Worm (Caenorhabditis elegans) whole organism, L4 larva: Measurements from ENCODE around the gene B0252.8.

ENCODE experiments used
- D1046.2 ChIP-seq: fragments of 200-800 bp; sonication (Bioruptor generic); IDR thresholded peaks from 2 replicates; pipeline ENCODE4 v1.3.6; 2022; ENCODE audit warnings: missing genetic modification characterization, missing compliant biosample characterization
- F37D6.2 ChIP-seq: sonication (generic microtip); optimal IDR thresholded peaks from 2 replicates; lab custom pipeline; 2016; ENCODE audit warnings: mild to moderate bottlenecking, missing genetic modification characterization, missing compliant biosample characterization
- R02D3.7 ChIP-seq: fragments of 150-350 bp; sonication (generic microtip); optimal IDR thresholded peaks from 3 replicates; lab custom pipeline; 2014; ENCODE audit warnings: missing biosample characterization, missing genetic modification characterization
- T26A8.4 ChIP-seq: fragments of 200-800 bp; sonication (Bioruptor generic); IDR thresholded peaks from 2 replicates; pipeline ENCODE4 v1.3.6; 2022; ENCODE audit warnings: missing genetic modification characterization, missing compliant biosample characterization
- Y75B8A.6 ChIP-seq: fragments of 200-800 bp; sonication (Bioruptor generic); IDR thresholded peaks from 2 replicates; pipeline ENCODE4 v1.3.6; 2022; ENCODE audit warnings: missing genetic modification reagents, missing genetic modification characterization, missing compliant biosample characterization
- aha-1 ChIP-seq: fragments of 150-350 bp; peaks from one replicate; lab custom pipeline; 2014; ENCODE audit warnings: missing biosample characterization, missing genetic modification characterization
- ama-1 ChIP-seq: fragments of 150-350 bp; optimal IDR thresholded peaks from 2 replicates; lab custom pipeline; 2014; ENCODE audit warnings: inconsistent platforms, mixed read lengths
- ceh-20 ChIP-seq: fragments of 200-800 bp; sonication (Bioruptor generic); IDR thresholded peaks from 2 replicates; pipeline ENCODE4 v1.3.6; 2022; ENCODE audit warnings: missing genetic modification reagents, missing genetic modification characterization, missing compliant biosample characterization
- ceh-28 ChIP-seq: fragments of 150-350 bp; optimal IDR thresholded peaks from 2 replicates; lab custom pipeline; 2014; ENCODE audit warnings: missing biosample characterization, missing genetic modification reagents, missing genetic modification characterization
- ceh-62 ChIP-seq: sonication (generic microtip); optimal IDR thresholded peaks from 2 replicates; lab custom pipeline; 2017; ENCODE audit warnings: missing biosample characterization, missing genetic modification characterization
- ceh-82 ChIP-seq: sonication (generic microtip); optimal IDR thresholded peaks from 2 replicates; lab custom pipeline; 2017; ENCODE audit warnings: missing biosample characterization, missing genetic modification characterization
- ctbp-1 ChIP-seq: fragments of 200-800 bp; sonication (Bioruptor generic); IDR thresholded peaks from 2 replicates; pipeline ENCODE4 v1.3.6; 2022; ENCODE audit warnings: missing genetic modification reagents, missing genetic modification characterization, missing compliant biosample characterization
- daf-16 ChIP-seq, 3 experiments: sonication (generic microtip); optimal IDR thresholded peaks; 2 replicates each; lab custom pipeline; 2016 to 2017; ENCODE audit warnings: missing genetic modification characterization in 3 of 3, missing genetic modification reagents in 3 of 3, mild to moderate bottlenecking in 2 of 3, missing compliant biosample characterization in 2 of 3, missing biosample characterization in 1 of 3, moderate library complexity in 1 of 3
- dmd-6 ChIP-seq: fragments of 200-800 bp; sonication (Bioruptor generic); IDR thresholded peaks from 2 replicates; pipeline ENCODE4 v1.3.6; 2022; ENCODE audit warnings: missing genetic modification reagents, missing genetic modification characterization, missing compliant biosample characterization
- dmd-8 ChIP-seq: fragments of 200-800 bp; sonication (Bioruptor generic); IDR thresholded peaks from 2 replicates; pipeline ENCODE4 v1.3.6; 2022; ENCODE audit warnings: missing genetic modification characterization, missing compliant biosample characterization
- dpl-1 ChIP-seq: fragments of 150-350 bp; optimal IDR thresholded peaks from 2 replicates; lab custom pipeline; 2014; ENCODE audit warnings: missing biosample characterization, missing genetic modification reagents, missing genetic modification characterization
- dve-1 ChIP-seq: sonication (generic microtip); optimal IDR thresholded peaks from 2 replicates; lab custom pipeline; 2017; ENCODE audit warnings: antibody characterized with exemption, mild to moderate bottlenecking, missing genetic modification characterization, missing compliant biosample characterization; ENCODE audit not compliant: insufficient read depth
- gei-8 ChIP-seq: fragments of 200-800 bp; sonication (Bioruptor generic); optimal IDR thresholded peaks from 2 replicates; lab custom pipeline; 2018; ENCODE audit warnings: mild to moderate bottlenecking, missing genetic modification characterization, missing compliant biosample characterization
- hlh-11 ChIP-seq: fragments of 200-800 bp; sonication (Bioruptor generic); optimal IDR thresholded peaks from 2 replicates; lab custom pipeline; 2018; ENCODE audit warnings: mild to moderate bottlenecking, missing genetic modification characterization, missing compliant biosample characterization
- hlh-30 ChIP-seq: sonication (generic microtip); optimal IDR thresholded peaks from 2 replicates; lab custom pipeline; 2017; ENCODE audit warnings: antibody characterized with exemption, mild to moderate bottlenecking, missing genetic modification characterization, missing compliant biosample characterization; ENCODE audit not compliant: insufficient read depth
- hmg-1.1 ChIP-seq: fragments of 200-800 bp; sonication (Bioruptor generic); IDR thresholded peaks from 2 replicates; pipeline ENCODE4 v1.3.6; 2022; ENCODE audit warnings: missing genetic modification reagents, missing genetic modification characterization, missing compliant biosample characterization
- lin-13 ChIP-seq: fragments of 150-350 bp; optimal IDR thresholded peaks from 2 replicates; lab custom pipeline; 2014; ENCODE audit warnings: missing biosample characterization, missing genetic modification reagents, missing genetic modification characterization
- lin-38 ChIP-seq: fragments of 200-800 bp; sonication (Bioruptor generic); IDR thresholded peaks from 2 replicates; pipeline ENCODE4 v1.3.6; 2022; ENCODE audit warnings: missing genetic modification reagents, missing genetic modification characterization, missing compliant biosample characterization
- lin-39 ChIP-seq: fragments of 150-350 bp; optimal IDR thresholded peaks from 2 replicates; lab custom pipeline; 2014; ENCODE audit warnings: missing biosample characterization, missing genetic modification reagents, missing genetic modification characterization
- lsy-2 ChIP-seq, 2 experiments: fragments of 150-350 bp in 1 of 2; sonication (generic microtip) in 1 of 2; optimal IDR thresholded peaks; 2 replicates each; lab custom pipeline; 2014 to 2017; ENCODE audit warnings: missing biosample characterization in 2 of 2, missing genetic modification characterization in 2 of 2
- mes-2 ChIP-seq: sonication (generic microtip); optimal IDR thresholded peaks from 2 replicates; lab custom pipeline; 2016; ENCODE audit warnings: missing genotype, mild to moderate bottlenecking, missing genetic modification characterization, missing compliant biosample characterization; ENCODE audit not compliant: poor library complexity, severe bottlenecking
- nhr-10 ChIP-seq: fragments of 150-350 bp; optimal IDR thresholded peaks from 2 replicates; lab custom pipeline; 2014; ENCODE audit warnings: missing biosample characterization, missing genetic modification characterization
- nhr-102 ChIP-seq: sonication (generic microtip); optimal IDR thresholded peaks from 2 replicates; lab custom pipeline; 2016; ENCODE audit warnings: mild to moderate bottlenecking, missing genetic modification characterization, moderate library complexity, missing compliant biosample characterization
- nhr-111 ChIP-seq: fragments of 200-800 bp; sonication (Bioruptor generic); optimal IDR thresholded peaks from 2 replicates; lab custom pipeline; 2018; ENCODE audit warnings: mild to moderate bottlenecking, missing genetic modification characterization, missing compliant biosample characterization
- nhr-25 ChIP-seq: sonication (generic microtip); optimal IDR thresholded peaks from 2 replicates; lab custom pipeline; 2017; ENCODE audit warnings: missing genetic modification characterization, mild to moderate bottlenecking, missing compliant biosample characterization, antibody characterized with exemption, moderate library complexity, borderline replicate concordance; ENCODE audit not compliant: insufficient read depth
- nhr-28 ChIP-seq: fragments of 150-350 bp; optimal IDR thresholded peaks from 2 replicates; lab custom pipeline; 2014; ENCODE audit warnings: missing biosample characterization, missing genetic modification characterization
- nhr-48 ChIP-seq: sonication (generic microtip); optimal IDR thresholded peaks from 2 replicates; lab custom pipeline; 2016; ENCODE audit warnings: mild to moderate bottlenecking, missing genetic modification characterization, missing compliant biosample characterization
- nhr-6 ChIP-seq: fragments of 150-350 bp; optimal IDR thresholded peaks from 2 replicates; lab custom pipeline; 2014; ENCODE audit warnings: missing biosample characterization, missing genetic modification characterization
- php-3 ChIP-seq: fragments of 200-800 bp; sonication (Bioruptor generic); IDR thresholded peaks from 2 replicates; pipeline ENCODE4 v1.3.6; 2022; ENCODE audit warnings: missing genetic modification reagents, missing genetic modification characterization, missing compliant biosample characterization
- saeg-2 ChIP-seq: fragments of 200-800 bp; sonication (Bioruptor generic); IDR thresholded peaks from 2 replicates; pipeline ENCODE4 v1.3.6; 2022; ENCODE audit warnings: missing genetic modification reagents, missing genetic modification characterization, missing compliant biosample characterization
- unc-130 ChIP-seq: sonication (generic microtip); optimal IDR thresholded peaks from 2 replicates; lab custom pipeline; 2016; ENCODE audit warnings: missing genetic modification reagents, missing genetic modification characterization, missing compliant biosample characterization
- unc-39 ChIP-seq: sonication (generic microtip); optimal IDR thresholded peaks from 2 replicates; lab custom pipeline; 2017; ENCODE audit warnings: missing biosample characterization, missing genetic modification characterization
- unc-62 ChIP-seq, 3 experiments: fragments of 150-350 bp in 1 of 3; sonication (generic microtip); optimal IDR thresholded peaks in 2 of 3; peaks in 1 of 3; 1 replicate in 1 of 3; 2 replicates in 2 of 3; lab custom pipeline; 2014 to 2017; ENCODE audit warnings: missing biosample characterization in 3 of 3, missing genetic modification characterization in 3 of 3, missing genetic modification reagents in 3 of 3, missing genotype in 1 of 3
- vab-7 ChIP-seq: fragments of 200-800 bp; sonication (Bioruptor generic); IDR thresholded peaks from 2 replicates; pipeline ENCODE4 v1.3.6; 2022; ENCODE audit warnings: missing genetic modification reagents, missing genetic modification characterization, missing compliant biosample characterization

The B0252.8 gene

ce11 chrII:6888211-6888610, 27.8 kb upstream of the B0252.8 start (continued):
- no peak for TF ChIP-seq ctbp-1 (GFP tag; lab: Robert Waterston, UW)
- no peak for TF ChIP-seq F37D6.2
- no peak for TF ChIP-seq unc-39 (tag; lab: Kevin White, UChicago)
- TF ChIP-seq aha-1 (tag; lab: Kevin White, UChicago) = peak; percentile 33
- TF ChIP-seq php-3 = peak; percentile 85
- no peak for TF ChIP-seq dmd-8 (GFP tag; lab: Robert Waterston, UW)
- TF ChIP-seq unc-130 (GFP tag; lab: Kevin White, UChicago) = no peak
- no peak for TF ChIP-seq saeg-2 (GFP tag; lab: Robert Waterston, UW)
- 0 out of 2 replicates have a peak, but pooled peaks have one; percentile 28 for TF ChIP-seq ceh-20
- no peak for TF ChIP-seq nhr-25 (tag; lab: Kevin White, UChicago)
- peak; percentile 34 for TF ChIP-seq nhr-111 (GFP tag; lab: Kevin White, UChicago)
- no peak for TF ChIP-seq ceh-62 (tag; lab: Kevin White, UChicago)
- TF ChIP-seq lin-39 (tag; lab: Kevin White, UChicago) = no peak
- peak; percentile 33; the same call in 1 of the 2 replicates for TF ChIP-seq dmd-6 (GFP tag; lab: Robert Waterston, UW)
- peak; percentile 79 for TF ChIP-seq T26A8.4
- TF ChIP-seq dve-1 (tag; lab: Kevin White, UChicago) = peak; percentile 88
- TF ChIP-seq nhr-6 (tag; lab: Kevin White, UChicago) = no peak
- no peak for TF ChIP-seq gei-8 (GFP tag; lab: Kevin White, UChicago)
- peak; percentile 22 for TF ChIP-seq hlh-30 (tag; lab: Kevin White, UChicago)
- peak; percentile 32 for TF ChIP-seq nhr-10 (tag; lab: Kevin White, UChicago)
- TF ChIP-seq vab-7 (GFP tag; lab: Robert Waterston, UW) = no peak
- TF ChIP-seq mes-2 (tag; lab: Kevin White, UChicago) = peak; percentile 42

- TF ChIP-seq lin-38 (GFP tag; lab: Robert Waterston, UW) = 0 out of 2 replicates have a peak, but pooled peaks have one; percentile 6
- TF ChIP-seq nhr-48 = no peak
- TF ChIP-seq daf-16 (GFP tag; optimal IDR thresholded peaks at IDR 0.05; lab: Kevin White, UChicago) = no peak
- TF ChIP-seq daf-16 (tag; optimal IDR thresholded peaks at IDR 0.05; lab: Kevin White, UChicago) = peak; percentile 21
- TF ChIP-seq hlh-11 (tag; lab: Kevin White, UChicago) = no peak
- TF ChIP-seq ceh-28 (tag; lab: Kevin White, UChicago) = no peak
- no peak for TF ChIP-seq lin-13 (GFP tag; lab: Kevin White, UChicago)
- TF ChIP-seq nhr-102 = no peak
- TF ChIP-seq R02D3.7 (tag; lab: Kevin White, UChicago) = no peak
- TF ChIP-seq D1046.2 = peak; percentile 71; the same call in 1 of the 2 replicates
- TF ChIP-seq ceh-82 (tag; lab: Kevin White, UChicago) = no peak
- peak; percentile 76 for TF ChIP-seq ama-1
- no peak for TF ChIP-seq nhr-25 (tag; lab: Kevin White, UChicago)
- TF ChIP-seq unc-62 (GFP tag; optimal IDR thresholded peaks at IDR 0.05 in 1 of 2; lab: Kevin White, UChicago) = peak in 1 of 2 experiments; percentile 35
- no peak for TF ChIP-seq unc-62 (tag; optimal IDR thresholded peaks at IDR 0.05; lab: Kevin White, UChicago)
- TF ChIP-seq mes-2 (tag; lab: Kevin White, UChicago) = peak; percentile 46
- 0 out of 2 replicates have a peak, but pooled peaks have one; percentile 44 for TF ChIP-seq saeg-2 (GFP tag; lab: Robert Waterston, UW)
- TF ChIP-seq Y75B8A.6 (GFP tag; lab: Robert Waterston, UW) = peak; percentile 68; the same call in 1 of the 2 replicates
- no peak for TF ChIP-seq lsy-2 (tag; optimal IDR thresholded peaks at IDR 0.05; lab: Kevin White, UChicago)
- no peak for TF ChIP-seq nhr-28 (tag; lab: Kevin White, UChicago)
- TF ChIP-seq hmg-1.1 (GFP tag; lab: Robert Waterston, UW) = 0 out of 2 replicates have a peak, but pooled peaks have one; percentile 12
- no peak for TF ChIP-seq dpl-1 (GFP tag; lab: Kevin White, UChicago)
These were observed 27.0 kb upstream of the B0252.8 start for ce11 chrII:6888661-6889579.
